Worm (Caenorhabditis elegans): ENCODE results near the gene R09A8.2.
A peak's percentile ranks its signal among the peaks of the same experiment; 100 is the strongest.

The R09A8.2 gene

ce11 chrX:12630556-12630955 lies 11.3 kb downstream of the R09A8.2 start (continued):
- TF ChIP-seq akir-1 (GFP tag; optimal IDR thresholded peaks at IDR 0.05) = no peak
- TF ChIP-seq ets-4 (GFP tag; optimal IDR thresholded peaks at IDR 0.05) = no peak
- TF ChIP-seq hsf-1 (GFP tag; IDR thresholded peaks at IDR 0.05) = no peak
- TF ChIP-seq sea-2 (GFP tag; IDR thresholded peaks at IDR 0.05) = no peak
- no peak for TF ChIP-seq ekl-4 (GFP tag; IDR thresholded peaks at IDR 0.05)
- TF ChIP-seq lsy-27 (tag; optimal IDR thresholded peaks at IDR 0.05; ENCODE audit: borderline replicate concordance, insufficient read depth) = no peak
- TF ChIP-seq lin-40 (tag; optimal IDR thresholded peaks at IDR 0.05) = peak; percentile 36
- no peak for TF ChIP-seq tlf-1 (GFP tag; optimal IDR thresholded peaks at IDR 0.05)
- no peak for TF ChIP-seq rpc-1 (optimal IDR thresholded peaks at IDR 0.05)
- TF ChIP-seq rpc-1 (tag; optimal IDR thresholded peaks at IDR 0.05) = no peak
- TF ChIP-seq snpc-3.4 (tag; optimal IDR thresholded peaks at IDR 0.05) = no peak
- no peak for TF ChIP-seq zim-3 (tag; optimal IDR thresholded peaks at IDR 0.05)
- TF ChIP-seq Y95B8A.8 (GFP tag; IDR thresholded peaks at IDR 0.05) = 0 out of 2 replicates have a peak, but pooled peaks have one; percentile 39
- TF ChIP-seq dox-1 (GFP tag; IDR thresholded peaks at IDR 0.05) = peak; percentile 67
- 0 out of 2 replicates have a peak, but pooled peaks have one; percentile 63 for TF ChIP-seq let-526 (GFP tag; IDR thresholded peaks at IDR 0.05)
- TF ChIP-seq Y79H2A.3 (GFP tag; conservative IDR thresholded peaks at IDR 0.05) = no peak
- TF ChIP-seq ceh-40 (GFP tag; IDR thresholded peaks at IDR 0.05) = 0 out of 2 replicates have a peak, but pooled peaks have one; percentile 16
- no peak for TF ChIP-seq F49E8.2 (tag; optimal IDR thresholded peaks at IDR 0.05; ENCODE audit: insufficient read depth)
- TF ChIP-seq cebp-2 (GFP tag; IDR thresholded peaks at IDR 0.05) = no peak
- peak; percentile 28 for TF ChIP-seq nhr-90 (tag; optimal IDR thresholded peaks at IDR 0.05)
- no peak for TF ChIP-seq ceh-79 (tag; optimal IDR thresholded peaks at IDR 0.05)
- TF ChIP-seq F23B12.7 (tag; optimal IDR thresholded peaks at IDR 0.05; ENCODE audit: insufficient read depth) = no peak
- peak; percentile 95 for TF ChIP-seq nhr-80 (tag; optimal IDR thresholded peaks at IDR 0.05)
- no peak for TF ChIP-seq ztf-22 (GFP tag; optimal IDR thresholded peaks at IDR 0.05)
- no peak for TF ChIP-seq pha-4 (tag; optimal IDR thresholded peaks at IDR 0.05)

DNA sequence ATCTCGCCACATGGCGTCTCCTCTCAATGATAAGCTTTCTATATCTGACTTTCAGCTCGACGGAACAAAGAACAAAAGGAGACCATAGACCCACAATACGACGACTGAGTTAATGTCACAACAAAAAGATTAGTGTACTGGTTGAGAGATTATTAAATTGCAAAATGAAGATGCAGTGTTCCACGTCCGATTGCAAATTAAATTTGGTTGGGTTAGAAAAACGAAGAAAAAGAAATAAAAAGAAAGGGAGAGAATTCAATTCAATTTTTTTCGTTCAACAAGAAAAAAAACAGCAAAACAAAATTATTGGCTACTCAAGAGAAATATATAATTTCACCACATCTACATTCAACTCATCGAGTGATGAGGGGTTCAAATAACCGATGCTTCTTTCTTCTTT lies 12.2 kb downstream of the R09A8.2 start:
- TF ChIP-seq B0336.3 (GFP tag; IDR thresholded peaks at IDR 0.05) (no peak), somi-1 (GFP tag; optimal IDR thresholded peaks at IDR 0.05) (peak; percentile 13), dpl-1 (GFP tag; optimal IDR thresholded peaks at IDR 0.05) (no peak), athp-1 (tag; optimal IDR thresholded peaks at IDR 0.05) (no peak), him-1 (tag; optimal IDR thresholded peaks at IDR 0.05) (no peak), nhr-80 (tag; optimal IDR thresholded peaks at IDR 0.05) (no peak), madf-6 (GFP tag; IDR thresholded peaks at IDR 0.05) (no peak), nhr-27 (tag; optimal IDR thresholded peaks at IDR 0.05) (no peak)

DNA sequence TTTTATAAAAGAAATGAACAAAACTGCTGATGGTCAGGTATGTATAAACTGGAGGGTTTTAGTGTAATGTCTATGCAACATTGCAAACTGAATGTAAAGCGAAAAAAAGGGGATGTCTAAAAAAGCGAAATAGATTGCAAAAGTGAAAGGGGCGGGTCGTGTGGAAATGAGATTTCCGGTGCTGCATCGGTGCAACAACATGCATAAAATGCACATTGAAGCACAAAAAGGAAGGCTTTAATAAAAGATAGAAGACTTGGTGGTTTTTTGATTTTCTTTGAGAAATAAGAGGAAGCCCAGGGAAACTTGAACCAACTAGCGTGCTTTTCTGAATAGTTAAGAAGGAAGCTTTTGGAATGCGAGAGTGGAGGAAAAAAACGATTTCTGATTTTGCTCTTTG lies 13.4 kb downstream of the R09A8.2 start:
- TF ChIP-seq ceh-100 (GFP tag; IDR thresholded peaks at IDR 0.05) = no peak
- no peak for TF ChIP-seq gei-17 (GFP tag; optimal IDR thresholded peaks at IDR 0.05)
- no peak for TF ChIP-seq lin-35 (GFP tag; optimal IDR thresholded peaks at IDR 0.05)
- TF ChIP-seq sea-2 (GFP tag; IDR thresholded peaks at IDR 0.05) = no peak
- TF ChIP-seq bed-1 (GFP tag; IDR thresholded peaks at IDR 0.05) = no peak
- no peak for TF ChIP-seq attf-6 (GFP tag; IDR thresholded peaks at IDR 0.05)

Measured in whole organism, young adult.